Fruit fly (Drosophila melanogaster): ENCODE data around the gene Asciz.

Asciz gene

dm6 chr3L:3142516-3143382, 23.3 kb downstream of the Asciz start (continued):
- TF ChIP-seq CG7987 (GFP tag; optimal IDR thresholded peaks at IDR 0.05) (no peak), ftz-f1 (GFP tag; optimal IDR thresholded peaks at IDR 0.05) (peak; percentile 3), CG6254 (GFP tag; optimal IDR thresholded peaks at IDR 0.05) (no peak), Six4 (GFP tag; optimal IDR thresholded peaks at IDR 0.05) (no peak), zf30C (GFP tag; optimal IDR thresholded peaks at IDR 0.05) (peak; percentile 62), HmgZ (tag; optimal IDR thresholded peaks at IDR 0.05) (peak; percentile 5), crol (GFP tag; IDR thresholded peaks at IDR 0.05) (peak; percentile 47; the same call in 1 of the 2 replicates), CG4404 (GFP tag; IDR thresholded peaks at IDR 0.05) (no peak), grn (GFP tag; optimal IDR thresholded peaks at IDR 0.05) (peak; percentile 34), bigmax (GFP tag; optimal IDR thresholded peaks at IDR 0.05) (no peak), exex (tag; optimal IDR thresholded peaks at IDR 0.05) (peak; percentile 64), nerfin-2 (GFP tag; IDR thresholded peaks at IDR 0.05; ENCODE audit: partially characterized antibody) (no peak), Neu2 (GFP tag; optimal IDR thresholded peaks at IDR 0.05; ENCODE audit: borderline replicate concordance) (no peak), CG8290 (GFP tag; optimal IDR thresholded peaks at IDR 0.05) (no peak), CG8290 (tag; optimal IDR thresholded peaks at IDR 0.05) (peak in 1 of 2 experiments; percentile 17), CG13894 (tag; optimal IDR thresholded peaks at IDR 0.05) (peak; percentile 19), kni (GFP tag; optimal IDR thresholded peaks at IDR 0.05) (no peak), Rx (GFP tag; IDR thresholded peaks at IDR 0.05) (0 out of 2 replicates have a peak, but pooled peaks have one; percentile 14), CG18476 (GFP tag; optimal IDR thresholded peaks at IDR 0.05) (no peak), nmo (GFP tag; optimal IDR thresholded peaks at IDR 0.05) (no peak), CG10274 (GFP tag; optimal IDR thresholded peaks at IDR 0.05) (no peak), CG8281 (tag; optimal IDR thresholded peaks at IDR 0.05) (no peak), Bdp1 (GFP tag; optimal IDR thresholded peaks at IDR 0.05) (no peak), chm (GFP tag; IDR thresholded peaks at IDR 0.05) (0 out of 2 replicates have a peak, but pooled peaks have one; percentile 14), Sry-δ (GFP tag; optimal IDR thresholded peaks at IDR 0.05) (no peak), CG3995 (GFP tag; optimal IDR thresholded peaks at IDR 0.05) (peak; percentile 79), ci (GFP tag; IDR thresholded peaks at IDR 0.05) (peak; percentile 9; the same call in 1 of the 3 replicates), inv (GFP tag; IDR thresholded peaks at IDR 0.05; ENCODE audit: partially characterized antibody) (no peak), ERR (GFP tag; optimal IDR thresholded peaks at IDR 0.05) (no peak), CG34376 (GFP tag; optimal IDR thresholded peaks at IDR 0.05) (peak; percentile 78), Sin3A (optimal IDR thresholded peaks at IDR 0.05) (no peak), lab (GFP tag; optimal IDR thresholded peaks at IDR 0.05) (peak; percentile 8), Hmr (GFP tag; optimal IDR thresholded peaks at IDR 0.05) (peak; percentile 16), ind (GFP tag; optimal IDR thresholded peaks at IDR 0.05) (no peak), CG8388 (GFP tag; optimal IDR thresholded peaks at IDR 0.05) (no peak), CG17359 (tag; optimal IDR thresholded peaks at IDR 0.05) (no peak), BtbVII (GFP tag; optimal IDR thresholded peaks at IDR 0.05) (peak; percentile 11), CG34224 (GFP tag; IDR thresholded peaks at IDR 0.05; ENCODE audit: partially characterized antibody) (peak; percentile 38; the same call in 1 of the 3 replicates), MESR4 (GFP tag; optimal IDR thresholded peaks at IDR 0.05) (peak; percentile 73), CG32772 (GFP tag; IDR thresholded peaks at IDR 0.05) (no peak), CG18599 (GFP tag; optimal IDR thresholded peaks at IDR 0.05) (peak; percentile 1), mirr (GFP tag; optimal IDR thresholded peaks at IDR 0.05) (peak; percentile 49), CG11085 (GFP tag; IDR thresholded peaks at IDR 0.05) (no peak), CG13424 (tag; optimal IDR thresholded peaks at IDR 0.05) (no peak), org-1 (GFP tag; optimal IDR thresholded peaks at IDR 0.05) (no peak), hbn (GFP tag; IDR thresholded peaks at IDR 0.05; ENCODE audit: partially characterized antibody) (0 out of 2 replicates have a peak, but pooled peaks have one; percentile 13), HLH4C (GFP tag; IDR thresholded peaks at IDR 0.05; ENCODE audit: partially characterized antibody) (0 out of 3 replicates have a peak, but pooled peaks have one; percentile 16), CG10959 (GFP tag; IDR thresholded peaks at IDR 0.05) (no peak)
